Worm (Caenorhabditis elegans): Measurements from ENCODE around the gene cnx-1.

The cnx-1 gene

DNA sequence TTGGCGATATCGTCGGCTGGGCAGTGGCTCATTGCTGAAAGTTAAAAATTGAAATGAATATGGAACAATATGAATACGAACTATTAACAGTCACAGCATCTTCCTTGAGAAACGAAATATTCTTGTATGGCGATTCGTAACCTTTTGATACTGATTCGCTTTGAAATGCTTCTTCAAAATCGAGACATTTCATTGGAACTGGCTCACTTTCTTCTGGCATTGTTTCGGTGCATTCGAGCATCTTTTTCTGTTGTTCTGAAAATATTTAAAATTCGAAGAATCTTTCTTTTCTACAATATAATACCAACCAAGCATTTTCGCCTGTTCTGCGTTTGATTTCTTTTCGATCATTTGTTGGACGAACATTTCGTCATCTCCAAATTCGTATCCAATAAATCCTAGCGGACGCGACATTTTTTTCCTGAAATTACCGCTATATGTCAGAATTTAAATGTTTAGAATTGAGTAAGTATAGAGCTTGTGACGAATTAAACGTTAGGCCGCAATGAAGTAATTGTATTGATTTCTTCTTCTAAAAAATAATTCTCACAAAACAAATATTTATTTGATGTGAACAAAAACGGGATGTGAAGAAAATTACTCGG, 7.5 kb upstream of the cnx-1 start, which contains the start of gene lin-52:
lin-52 (minus strand) TSS at position 421 of the 605 bp plus-strand sequence.
- TF ChIP-seq ztf-11 (tag; optimal IDR thresholded peaks at IDR 0.05): no peak
- no peak for TF ChIP-seq M03D4.4 (tag; optimal IDR thresholded peaks at IDR 0.05)
- no peak for TF ChIP-seq unc-62 (GFP tag; optimal IDR thresholded peaks at IDR 0.05)
- no peak for TF ChIP-seq hlh-1 (tag; optimal IDR thresholded peaks at IDR 0.05)
- TF ChIP-seq ham-2 (GFP tag; optimal IDR thresholded peaks at IDR 0.05): no peak
- no peak for TF ChIP-seq pha-4 (tag; optimal IDR thresholded peaks at IDR 0.05)

DNA sequence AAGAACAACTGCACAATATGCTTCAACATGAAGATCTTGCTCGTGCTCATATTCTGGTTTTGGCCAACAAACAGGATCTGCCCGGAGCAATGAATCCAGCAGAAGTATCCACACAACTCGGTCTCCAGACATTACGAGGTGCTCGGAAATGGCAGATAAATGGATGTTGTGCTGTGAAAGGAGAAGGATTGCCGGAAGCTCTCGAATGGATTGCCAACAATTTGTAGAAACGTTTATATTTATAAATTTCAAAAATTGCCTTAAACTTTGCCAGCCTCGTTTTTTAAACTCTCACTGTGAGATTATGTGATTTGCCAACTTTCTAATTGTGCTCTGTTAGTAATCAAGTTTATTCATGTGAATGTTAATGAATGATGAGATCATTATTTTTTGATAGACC, 6.8 kb upstream of the cnx-1 start:
- TF ChIP-seq cnd-1 (tag; optimal IDR thresholded peaks at IDR 0.05): no peak

DNA sequence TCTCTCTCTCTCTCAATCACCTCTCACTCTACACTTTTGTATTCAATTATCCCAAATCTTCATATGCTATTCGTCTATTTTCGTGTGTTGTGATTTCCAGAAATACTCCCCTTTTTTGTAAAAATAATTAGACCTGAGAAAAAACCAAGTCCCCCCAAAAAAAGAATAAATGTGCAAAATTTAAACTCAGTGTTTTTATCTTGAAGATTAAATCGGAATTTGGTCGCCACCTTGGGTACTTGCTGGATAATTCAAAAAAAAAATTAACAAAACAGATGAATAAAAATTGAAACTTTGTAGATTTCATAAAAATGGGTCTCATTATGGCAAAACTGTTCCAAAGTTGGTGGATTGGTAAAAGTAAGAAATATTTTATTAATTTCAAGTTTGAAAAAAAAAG, 6.0 kb upstream of the cnx-1 start, which contains the start of gene arl-5:
arl-5 (plus strand) TSS at position 301 of the 400 bp plus-strand sequence.
- TF ChIP-seq ztf-11 (tag; optimal IDR thresholded peaks at IDR 0.05) (no peak), ceh-39 (tag; optimal IDR thresholded peaks at IDR 0.05) (no peak)

DNA sequence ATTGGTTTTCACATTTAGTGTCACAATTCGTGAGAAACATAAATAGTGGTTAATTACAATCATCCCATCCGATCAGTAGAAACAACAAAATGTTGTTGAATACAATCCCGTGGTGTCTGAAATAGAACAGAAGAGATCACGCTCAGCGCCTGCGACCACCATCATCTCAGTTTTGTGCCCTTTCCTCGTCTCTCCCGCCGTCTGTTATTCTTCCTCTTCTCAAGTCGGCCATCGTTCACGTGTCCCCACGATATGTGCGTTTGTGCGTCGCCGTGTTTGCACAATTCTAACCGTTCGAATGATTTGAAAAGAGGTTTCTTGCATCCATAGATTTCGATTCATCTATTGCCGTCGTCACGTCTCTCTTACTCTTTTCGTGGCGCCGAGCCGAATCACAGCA, 1.8 kb upstream of the cnx-1 start, which contains the start of gene panl-3:
panl-3 (plus strand) TSS at position 294 of the 400 bp plus-strand sequence.
- TF ChIP-seq lsy-2 (tag; optimal IDR thresholded peaks at IDR 0.05) (peak; percentile 4), snpc-4 (tag; optimal IDR thresholded peaks at IDR 0.05) (no peak), mab-5 (tag; optimal IDR thresholded peaks at IDR 0.05) (no peak), pha-4 (tag; optimal IDR thresholded peaks at IDR 0.05) (peak; percentile 23), ham-2 (GFP tag; optimal IDR thresholded peaks at IDR 0.05) (no peak), lin-32 (GFP tag; optimal IDR thresholded peaks at IDR 0.05) (no peak), cnd-1 (tag; optimal IDR thresholded peaks at IDR 0.05) (peak; percentile 46), mep-1 (tag; optimal IDR thresholded peaks at IDR 0.05) (peak; percentile 49), ceh-43 (GFP tag; optimal IDR thresholded peaks at IDR 0.05) (no peak), bed-3 (GFP tag; optimal IDR thresholded peaks at IDR 0.05) (no peak), unc-120 (tag; optimal IDR thresholded peaks at IDR 0.05; ENCODE audit: poor library complexity, severe bottlenecking) (no peak), sem-2 (GFP tag; optimal IDR thresholded peaks at IDR 0.05) (no peak), lin-13 (tag; optimal IDR thresholded peaks at IDR 0.05) (peak; percentile 14), unc-39 (tag; optimal IDR thresholded peaks at IDR 0.05) (no peak), elt-3 (tag; optimal IDR thresholded peaks at IDR 0.05) (no peak), sptf-1 (tag; optimal IDR thresholded peaks at IDR 0.05) (peak; percentile 37), nhr-76 (tag; optimal IDR thresholded peaks at IDR 0.05) (no peak), nhr-2 (tag; optimal IDR thresholded peaks at IDR 0.05) (no peak), blmp-1 (tag; optimal IDR thresholded peaks at IDR 0.05) (no peak), M03D4.4 (tag; optimal IDR thresholded peaks at IDR 0.05) (no peak), mls-2 (tag; optimal IDR thresholded peaks at IDR 0.05) (no peak)

DNA sequence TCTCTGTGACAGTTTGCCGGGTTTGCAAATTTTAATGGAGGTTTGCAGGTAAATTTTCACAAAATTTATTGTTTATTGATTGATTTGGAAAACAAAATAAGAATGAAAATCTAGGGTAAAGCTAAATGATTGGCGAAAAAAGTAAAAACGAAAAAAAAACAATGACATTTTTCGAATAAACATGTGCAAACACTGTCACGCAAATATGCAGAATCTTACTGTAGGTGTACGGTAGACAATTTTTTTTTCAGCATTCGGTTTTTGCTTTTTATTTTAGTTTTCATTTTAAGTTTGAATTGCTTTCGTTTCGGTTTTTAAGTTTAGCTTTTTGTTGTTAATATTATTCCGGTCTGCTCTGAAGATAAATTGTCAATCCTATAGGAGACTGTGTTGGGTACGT, 957 bp upstream of the cnx-1 start:
- TF ChIP-seq lsy-2 (tag; optimal IDR thresholded peaks at IDR 0.05): peak; percentile 81
- no peak for TF ChIP-seq ztf-11 (tag; optimal IDR thresholded peaks at IDR 0.05)

DNA sequence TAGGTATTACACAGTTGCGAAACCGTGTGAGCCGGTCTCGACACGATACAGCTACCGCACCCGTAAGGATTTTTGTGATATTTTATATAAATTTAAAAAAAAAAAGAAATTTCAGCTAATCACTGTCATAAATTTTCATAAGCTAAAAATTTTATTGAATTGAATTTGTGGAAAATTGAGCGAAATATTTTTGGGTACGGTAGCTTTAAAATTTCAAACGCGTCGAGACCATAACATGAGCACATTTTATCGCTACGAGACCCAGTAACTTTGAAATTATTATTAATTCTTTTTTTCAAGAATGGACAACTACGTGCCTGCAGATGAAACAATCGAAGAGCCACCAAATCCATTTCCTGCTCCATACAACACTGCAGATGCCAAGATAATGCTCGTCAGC, 3.8 kb downstream of the cnx-1 start, which contains the start of gene ZK632.14:
ZK632.14 (plus strand) TSS at position 301 of the 400 bp plus-strand sequence.
- no peak for TF ChIP-seq blmp-1 (tag; optimal IDR thresholded peaks at IDR 0.05)
- no peak for TF ChIP-seq pha-4 (tag; optimal IDR thresholded peaks at IDR 0.05)
- no peak for TF ChIP-seq unc-39 (tag; optimal IDR thresholded peaks at IDR 0.05)
- TF ChIP-seq nhr-237 (tag; optimal IDR thresholded peaks at IDR 0.05): no peak
- TF ChIP-seq sem-2 (GFP tag; optimal IDR thresholded peaks at IDR 0.05): no peak
- no peak for TF ChIP-seq mls-2 (tag; optimal IDR thresholded peaks at IDR 0.05)
- no peak for TF ChIP-seq flh-1 (GFP tag; optimal IDR thresholded peaks at IDR 0.05)
- TF ChIP-seq ham-2 (GFP tag; optimal IDR thresholded peaks at IDR 0.05): no peak
- no peak for TF ChIP-seq mab-5 (tag; optimal IDR thresholded peaks at IDR 0.05)

DNA sequence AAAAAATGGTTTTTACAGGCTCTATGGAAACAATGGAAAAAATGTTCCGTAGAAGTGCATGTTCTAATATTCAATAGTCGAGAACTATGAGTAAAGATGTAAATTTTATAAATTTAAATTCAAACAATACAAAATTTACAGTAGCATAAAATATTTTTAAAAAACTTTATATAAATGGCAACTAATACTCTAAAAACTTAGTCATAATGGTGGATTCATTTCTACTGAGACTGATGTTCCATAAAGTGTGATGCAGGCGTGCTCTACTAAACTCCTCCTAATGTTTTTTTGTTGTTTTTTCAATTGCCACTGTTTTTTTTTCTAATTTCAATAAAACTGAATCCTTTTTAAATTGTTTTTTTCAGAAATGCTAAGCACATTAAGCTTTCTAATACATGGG, 8.8 kb downstream of the cnx-1 start, which contains the start of gene gtap-2:
gtap-2 (plus strand) TSS at position 366 of the 400 bp plus-strand sequence.
- TF ChIP-seq lsy-2 (tag; optimal IDR thresholded peaks at IDR 0.05): peak; percentile 35
- TF ChIP-seq ces-1 (GFP tag; optimal IDR thresholded peaks at IDR 0.05): peak; percentile 72
- TF ChIP-seq elt-1 (tag; optimal IDR thresholded peaks at IDR 0.05; ENCODE audit: borderline replicate concordance, insufficient read depth): no peak
- no peak for TF ChIP-seq tbx-8 (GFP tag; optimal IDR thresholded peaks at IDR 0.05)
